Worm (Caenorhabditis elegans): Measurements from ENCODE around the gene T05A7.11.

Gene T05A7.11

DNA sequence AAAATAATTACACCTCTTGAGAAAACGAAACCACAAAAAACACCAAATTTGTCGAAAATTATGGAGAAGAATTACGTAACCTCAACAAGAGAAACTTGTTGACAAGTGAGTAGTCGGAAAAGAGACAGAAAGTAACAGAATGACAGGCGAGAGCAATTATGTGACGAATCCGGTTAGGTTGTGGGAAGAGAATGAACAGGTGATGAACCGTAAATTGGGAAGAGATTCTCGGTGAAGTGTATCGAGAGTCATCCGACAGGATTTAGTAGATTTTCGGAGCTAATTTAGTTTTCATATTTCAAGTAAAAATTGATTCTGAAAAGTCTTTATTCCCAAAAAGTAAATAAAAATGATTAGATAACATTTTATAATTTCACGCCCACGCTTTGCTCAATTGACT, 16.1 kb upstream of the T05A7.11 start, which contains the start of gene T05A7.7:
T05A7.7 (minus strand) TSS at position 101 of the 400 bp plus-strand sequence.
- TF ChIP-seq ceh-43 (GFP tag; optimal IDR thresholded peaks at IDR 0.05), result no peak
- TF ChIP-seq ceh-39 (tag; optimal IDR thresholded peaks at IDR 0.05), result no peak
- TF ChIP-seq flh-1 (GFP tag; optimal IDR thresholded peaks at IDR 0.05), result no peak
- TF ChIP-seq cnd-1 (tag; optimal IDR thresholded peaks at IDR 0.05), result no peak
- no peak for TF ChIP-seq nhr-28 (tag; optimal IDR thresholded peaks at IDR 0.05)
- no peak for TF ChIP-seq mab-5 (tag; optimal IDR thresholded peaks at IDR 0.05)
- no peak for TF ChIP-seq nhr-12 (tag; optimal IDR thresholded peaks at IDR 0.05)
- TF ChIP-seq nhr-76 (tag; optimal IDR thresholded peaks at IDR 0.05), result no peak
- no peak for TF ChIP-seq hlh-1 (tag; optimal IDR thresholded peaks at IDR 0.05)
- no peak for TF ChIP-seq elt-1 (tag; optimal IDR thresholded peaks at IDR 0.05; ENCODE audit: borderline replicate concordance, insufficient read depth)
- TF ChIP-seq ces-1 (GFP tag; optimal IDR thresholded peaks at IDR 0.05), result no peak
- TF ChIP-seq unc-62 (GFP tag; optimal IDR thresholded peaks at IDR 0.05), result no peak
- no peak for TF ChIP-seq ham-2 (GFP tag; optimal IDR thresholded peaks at IDR 0.05)
- TF ChIP-seq sptf-1 (tag; optimal IDR thresholded peaks at IDR 0.05), result no peak
- no peak for TF ChIP-seq mls-2 (tag; optimal IDR thresholded peaks at IDR 0.05)
- TF ChIP-seq tbx-8 (GFP tag; optimal IDR thresholded peaks at IDR 0.05), result no peak
- TF ChIP-seq unc-39 (tag; optimal IDR thresholded peaks at IDR 0.05), result no peak
- no peak for TF ChIP-seq lin-13 (tag; optimal IDR thresholded peaks at IDR 0.05)
- TF ChIP-seq snpc-4 (tag; optimal IDR thresholded peaks at IDR 0.05), result no peak
- TF ChIP-seq bed-3 (GFP tag; optimal IDR thresholded peaks at IDR 0.05), result no peak

DNA sequence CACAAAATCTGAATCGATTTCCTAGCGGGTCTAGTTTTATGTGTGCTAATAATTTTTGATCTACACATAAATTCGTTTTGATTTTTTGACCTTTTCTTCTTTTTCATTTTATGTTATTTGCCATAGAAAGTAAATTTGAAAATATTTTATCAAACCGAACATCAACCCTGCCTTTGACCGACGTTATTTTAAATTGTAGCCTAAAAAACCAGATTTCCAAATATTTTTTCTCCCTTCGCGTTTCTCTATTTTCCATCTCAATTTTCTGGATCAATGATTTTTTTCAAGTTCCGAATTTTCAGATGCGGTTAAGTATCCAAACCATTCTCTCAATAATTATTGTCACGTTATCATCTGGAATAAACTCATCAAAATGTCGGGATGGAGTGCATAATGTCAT, 12.7 kb upstream of the T05A7.11 start, which contains the start of gene T05A7.1:
T05A7.1 (plus strand) TSS at position 301 of the 400 bp plus-strand sequence.
- TF ChIP-seq mep-1 (tag; optimal IDR thresholded peaks at IDR 0.05) (no peak), ham-2 (GFP tag; optimal IDR thresholded peaks at IDR 0.05) (no peak), unc-120 (tag; optimal IDR thresholded peaks at IDR 0.05; ENCODE audit: poor library complexity, severe bottlenecking) (no peak)

DNA sequence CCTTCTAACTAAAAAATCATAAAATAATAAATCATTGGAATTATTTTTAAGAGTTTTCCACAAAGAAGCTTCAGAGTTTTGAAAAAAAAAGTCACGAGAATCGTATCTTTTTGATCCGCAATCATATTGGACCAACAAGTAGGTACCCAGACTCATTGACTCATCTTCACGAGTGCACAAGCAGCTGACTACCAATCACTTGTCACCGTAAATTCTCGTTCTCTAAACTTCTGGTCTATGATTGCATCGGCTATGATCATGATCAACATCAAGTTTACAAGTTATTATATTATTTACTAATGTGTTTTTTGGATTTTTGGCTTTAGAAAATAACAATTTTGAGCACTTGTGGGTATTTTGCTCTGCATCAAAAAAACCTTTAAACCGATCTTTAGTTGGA, 11.0 kb upstream of the T05A7.11 start:
- TF ChIP-seq ceh-39 (tag; optimal IDR thresholded peaks at IDR 0.05) (no peak), flh-1 (GFP tag; optimal IDR thresholded peaks at IDR 0.05) (no peak), elt-3 (tag; optimal IDR thresholded peaks at IDR 0.05) (no peak), elt-1 (tag; optimal IDR thresholded peaks at IDR 0.05; ENCODE audit: borderline replicate concordance, insufficient read depth) (no peak), nhr-28 (tag; optimal IDR thresholded peaks at IDR 0.05) (no peak), hlh-1 (tag; optimal IDR thresholded peaks at IDR 0.05) (peak; percentile 75), ces-1 (GFP tag; optimal IDR thresholded peaks at IDR 0.05) (no peak), unc-120 (tag; optimal IDR thresholded peaks at IDR 0.05; ENCODE audit: poor library complexity, severe bottlenecking) (no peak), nhr-2 (tag; optimal IDR thresholded peaks at IDR 0.05) (no peak), lin-13 (tag; optimal IDR thresholded peaks at IDR 0.05) (no peak), unc-62 (GFP tag; optimal IDR thresholded peaks at IDR 0.05) (peak; percentile 40)

DNA sequence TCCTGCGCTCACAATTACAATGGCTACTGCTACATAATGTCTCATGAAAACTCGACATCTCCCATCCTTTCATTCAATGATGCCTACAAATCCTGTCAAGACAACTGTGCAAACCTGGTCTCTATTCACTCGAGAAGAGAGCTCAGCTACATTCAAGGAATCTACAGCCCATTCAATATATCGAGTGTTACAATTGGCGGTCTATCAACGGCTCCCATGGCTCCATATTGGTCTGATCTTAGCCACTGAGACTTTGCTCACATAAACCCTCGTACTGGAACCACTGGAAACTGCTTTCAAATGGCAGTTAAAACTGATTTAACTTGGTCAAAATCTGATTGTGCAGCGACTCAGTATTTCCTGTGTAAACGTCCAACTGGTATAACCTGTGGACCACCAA, 10.2 kb upstream of the T05A7.11 start, which contains the start of gene T05A7.3:
T05A7.3 (plus strand) TSS at position 301 of the 400 bp plus-strand sequence.
- TF ChIP-seq ztf-11 (tag; optimal IDR thresholded peaks at IDR 0.05), result no peak

DNA sequence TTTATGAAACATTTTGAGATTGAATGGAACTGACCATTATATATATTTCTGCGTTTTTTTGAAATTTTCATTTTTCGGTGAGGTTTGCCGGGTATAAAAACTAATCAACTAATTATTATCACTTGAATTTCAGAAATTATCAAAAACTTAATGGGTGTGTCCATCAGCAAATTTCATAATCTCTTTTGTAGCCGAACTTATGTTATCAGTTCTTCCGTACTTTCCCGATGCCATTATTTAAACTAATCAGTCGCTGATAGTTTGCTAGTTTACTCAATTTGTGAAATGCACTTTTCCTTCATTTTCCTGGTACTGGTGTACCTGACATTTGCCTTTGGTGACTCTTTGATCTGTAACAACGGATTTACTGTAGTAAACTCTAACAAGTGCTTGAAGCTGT, 8.9 kb upstream of the T05A7.11 start:
- TF ChIP-seq lin-32 (GFP tag; optimal IDR thresholded peaks at IDR 0.05) (no peak), bed-3 (GFP tag; optimal IDR thresholded peaks at IDR 0.05) (no peak), blmp-1 (tag; optimal IDR thresholded peaks at IDR 0.05) (no peak), mab-5 (tag; optimal IDR thresholded peaks at IDR 0.05) (no peak), nhr-237 (tag; optimal IDR thresholded peaks at IDR 0.05) (no peak), elt-3 (tag; optimal IDR thresholded peaks at IDR 0.05) (no peak), sem-2 (GFP tag; optimal IDR thresholded peaks at IDR 0.05) (no peak), elt-1 (tag; optimal IDR thresholded peaks at IDR 0.05; ENCODE audit: borderline replicate concordance, insufficient read depth) (no peak), zip-8 (tag; optimal IDR thresholded peaks at IDR 0.05) (no peak), drap-1 (GFP tag; optimal IDR thresholded peaks at IDR 0.05) (no peak), pha-4 (tag; optimal IDR thresholded peaks at IDR 0.05) (no peak), flh-1 (GFP tag; optimal IDR thresholded peaks at IDR 0.05) (no peak), nhr-2 (tag; optimal IDR thresholded peaks at IDR 0.05) (no peak), ceh-83 (GFP tag; optimal IDR thresholded peaks at IDR 0.05) (no peak), hlh-1 (tag; optimal IDR thresholded peaks at IDR 0.05) (no peak), cnd-1 (tag; optimal IDR thresholded peaks at IDR 0.05) (no peak)

All from whole organism, mixed stage, embryonic.